Worm (Caenorhabditis elegans) whole organism, L2 larva: ENCODE results near the gene T22B2.2.

Experiments
- ama-1 ChIP-seq: fragments of 150-350 bp; optimal IDR thresholded peaks from 2 replicates; lab custom pipeline; 2018; ENCODE audit warnings: inconsistent platforms
- ceh-82 ChIP-seq: fragments of 150-350 bp; optimal IDR thresholded peaks from 2 replicates; lab custom pipeline; 2014; ENCODE audit warnings: missing biosample characterization, missing genetic modification characterization
- elt-1 ChIP-seq: fragments of 150-350 bp; optimal IDR thresholded peaks from 2 replicates; lab custom pipeline; 2014; ENCODE audit warnings: missing biosample characterization, missing genetic modification characterization
- fos-1 ChIP-seq: fragments of 150-350 bp; optimal IDR thresholded peaks from 2 replicates; lab custom pipeline; 2014; ENCODE audit warnings: missing biosample characterization, missing genetic modification characterization
- lsy-2 ChIP-seq, 2 experiments: fragments of 150-350 bp in 1 of 2; sonication (generic microtip) in 1 of 2; optimal IDR thresholded peaks; 2 replicates each; lab custom pipeline; 2014 to 2017; ENCODE audit warnings: missing biosample characterization in 2 of 2, missing genetic modification characterization in 2 of 2
- mbf-1 ChIP-seq: sonication (generic microtip); optimal IDR thresholded peaks from 2 replicates; lab custom pipeline; 2017; ENCODE audit warnings: missing biosample characterization, missing genetic modification characterization
- mdl-1 ChIP-seq, 2 experiments: fragments of 150-350 bp in 1 of 2; sonication (generic microtip) in 1 of 2; optimal IDR thresholded peaks; 2 replicates each; lab custom pipeline; 2017; ENCODE audit warnings: missing biosample characterization in 2 of 2, missing genetic modification characterization in 2 of 2
- nhr-10 ChIP-seq: sonication (generic microtip); optimal IDR thresholded peaks from 2 replicates; lab custom pipeline; 2017; ENCODE audit warnings: missing biosample characterization, missing genetic modification characterization
- nhr-11 ChIP-seq: fragments of 150-350 bp; optimal IDR thresholded peaks from 2 replicates; lab custom pipeline; 2014; ENCODE audit warnings: missing biosample characterization, missing genetic modification characterization
- nhr-12 ChIP-seq: fragments of 150-350 bp; optimal IDR thresholded peaks from 2 replicates; lab custom pipeline; 2014; ENCODE audit warnings: missing biosample characterization, missing genetic modification characterization
- nhr-25 ChIP-seq: fragments of 150-350 bp; sonication (generic microtip); optimal IDR thresholded peaks from 3 replicates; lab custom pipeline; 2014; ENCODE audit warnings: missing biosample characterization, missing genetic modification characterization

ce11 chrX:3875714-3876113, 44.5 kb upstream of the T22B2.2 start:
- no peak for TF ChIP-seq mdl-1 (tag; optimal IDR thresholded peaks at IDR 0.05; lab: Kevin White, UChicago)
- no peak for TF ChIP-seq nhr-10 (tag; lab: Kevin White, UChicago)
- no peak for TF ChIP-seq mbf-1 (tag; lab: Kevin White, UChicago)
- no peak for TF ChIP-seq ama-1 (lab: Kevin White, UChicago)
- TF ChIP-seq ceh-82 (tag; lab: Kevin White, UChicago): no peak
- no peak for TF ChIP-seq nhr-12
- no peak for TF ChIP-seq fos-1 (tag; lab: Kevin White, UChicago)
- no peak for TF ChIP-seq nhr-25
- no peak for TF ChIP-seq lsy-2 (tag; optimal IDR thresholded peaks at IDR 0.05; lab: Kevin White, UChicago)
- TF ChIP-seq elt-1 (tag; lab: Kevin White, UChicago): no peak
- TF ChIP-seq nhr-11: no peak
